Worm (Caenorhabditis elegans): Measurements from ENCODE around the gene F59A1.6.

ce11 chrV:17714330-17714729, 29.4 kb downstream of the F59A1.6 start, which contains the start of gene twk-33:
- TF ChIP-seq unc-39 (tag; optimal IDR thresholded peaks at IDR 0.05), result no peak
- TF ChIP-seq lin-13 (tag; optimal IDR thresholded peaks at IDR 0.05), result no peak
- no peak for TF ChIP-seq unc-62 (GFP tag; optimal IDR thresholded peaks at IDR 0.05)
- TF ChIP-seq nhr-237 (tag; optimal IDR thresholded peaks at IDR 0.05), result no peak
- TF ChIP-seq tbx-8 (GFP tag; optimal IDR thresholded peaks at IDR 0.05), result no peak

All from whole organism, mixed stage, embryonic.